Fruit fly (Drosophila melanogaster) whole organism, embryonic: ENCODE results near the gene CG31468.

ENCODE experiments used
- Adf1 ChIP-seq: fragments of 200-800 bp; sonication (Bioruptor generic); IDR thresholded peaks from 2 replicates; pipeline ENCODE4 v1.3.6; 2022; ENCODE audit warnings: missing biosample characterization, missing genetic modification characterization
- Antp ChIP-seq: fragments of 200-800 bp; sonication (Bioruptor generic); optimal IDR thresholded peaks from 3 replicates; lab custom pipeline; 2016; ENCODE audit warnings: missing biosample characterization, missing genetic modification characterization
- Atf3 ChIP-seq: fragments of 200-800 bp; sonication (Bioruptor generic); optimal IDR thresholded peaks from 3 replicates; lab custom pipeline; 2016; ENCODE audit warnings: missing biosample characterization, missing genetic modification characterization
- BEAF-32 ChIP-seq: fragments of 200-800 bp; sonication (Bioruptor generic); optimal IDR thresholded peaks from 3 replicates; lab custom pipeline; 2017; ENCODE audit warnings: missing biosample characterization, missing genetic modification characterization, mild to moderate bottlenecking, moderate library complexity, missing genetic modification reagents
- CG10209 ChIP-seq: fragments of 200-800 bp; sonication (Bioruptor generic); optimal IDR thresholded peaks from 3 replicates; lab custom pipeline; 2017; ENCODE audit warnings: missing biosample characterization, mild to moderate bottlenecking, missing genetic modification characterization, missing genetic modification reagents
- CG10543 ChIP-seq: fragments of 200-800 bp; sonication (Bioruptor generic); optimal IDR thresholded peaks from 3 replicates; lab custom pipeline; 2017; ENCODE audit warnings: missing biosample characterization, mild to moderate bottlenecking, missing genetic modification characterization, moderate library complexity
- CG12071 ChIP-seq: fragments of 200-800 bp; sonication (Bioruptor generic); optimal IDR thresholded peaks from 3 replicates; lab custom pipeline; 2018; ENCODE audit warnings: missing biosample characterization, mild to moderate bottlenecking, missing genetic modification characterization
- CG17612 ChIP-seq: fragments of 200-800 bp; sonication (Bioruptor generic); IDR thresholded peaks from 2 replicates; pipeline ENCODE4 v1.3.6; 2022; ENCODE audit warnings: missing biosample characterization, missing genetic modification characterization
- CG18764 ChIP-seq: fragments of 200-800 bp; sonication (Bioruptor generic); optimal IDR thresholded peaks from 3 replicates; lab custom pipeline; 2016; ENCODE audit warnings: missing biosample characterization, missing genetic modification characterization
- CG30431 ChIP-seq: fragments of 200-800 bp; sonication (Bioruptor generic); optimal IDR thresholded peaks from 2 replicates; lab custom pipeline; 2017; ENCODE audit warnings: missing biosample characterization, missing genetic modification characterization
- CG3995 ChIP-seq: fragments of 200-800 bp; sonication (Bioruptor generic); optimal IDR thresholded peaks from 3 replicates; lab custom pipeline; 2016; ENCODE audit warnings: missing biosample characterization, missing genetic modification characterization
- CG42726 ChIP-seq: fragments of 200-800 bp; sonication (Bioruptor generic); IDR thresholded peaks from 2 replicates; pipeline ENCODE4 v1.3.6; 2022; ENCODE audit warnings: missing biosample characterization, missing genetic modification characterization; ENCODE audit not compliant: partially characterized antibody
- CG4328 ChIP-seq: fragments of 200-800 bp; sonication (Bioruptor generic); optimal IDR thresholded peaks from 3 replicates; lab custom pipeline; 2017; ENCODE audit warnings: missing biosample characterization, missing genetic modification reagents, missing genetic modification characterization
- CG4707 ChIP-seq: fragments of 200-800 bp; sonication (Bioruptor generic); optimal IDR thresholded peaks from 2 replicates; lab custom pipeline; 2018; ENCODE audit warnings: missing biosample characterization, mild to moderate bottlenecking, missing genetic modification characterization, moderate library complexity
- CG4820 ChIP-seq: fragments of 200-800 bp; sonication (Bioruptor generic); optimal IDR thresholded peaks from 3 replicates; lab custom pipeline; 2016; ENCODE audit warnings: missing biosample characterization, missing genetic modification characterization
- CG4854 ChIP-seq: fragments of 200-800 bp; sonication (Bioruptor generic); optimal IDR thresholded peaks from 2 replicates; lab custom pipeline; 2016; ENCODE audit warnings: missing biosample characterization, missing genetic modification characterization, inconsistent platforms
- CG5245 ChIP-seq: fragments of 200-800 bp; sonication (Bioruptor generic); optimal IDR thresholded peaks from 3 replicates; lab custom pipeline; 2016; ENCODE audit warnings: missing biosample characterization, missing genetic modification characterization
- CG6175 ChIP-seq: fragments of 200-800 bp; sonication (Bioruptor generic); IDR thresholded peaks from 3 replicates; pipeline ENCODE4 v1.3.6; 2022; ENCODE audit warnings: missing biosample characterization, missing genetic modification characterization
- CG6254 ChIP-seq: fragments of 200-800 bp; sonication (Bioruptor generic); optimal IDR thresholded peaks from 3 replicates; lab custom pipeline; 2017; ENCODE audit warnings: mild to moderate bottlenecking, missing biosample characterization, missing genetic modification reagents, missing genetic modification characterization
- CG6689 ChIP-seq: fragments of 200-800 bp; sonication (Bioruptor generic); IDR thresholded peaks from 2 replicates; pipeline ENCODE4 v1.3.6; 2022; ENCODE audit warnings: missing biosample characterization, missing genetic modification characterization
- CG7928 ChIP-seq: fragments of 200-800 bp; sonication (Bioruptor generic); optimal IDR thresholded peaks from 2 replicates; lab custom pipeline; 2017; ENCODE audit warnings: missing biosample characterization, mild to moderate bottlenecking, missing genetic modification characterization
- CG8359 ChIP-seq: fragments of 200-800 bp; sonication (Bioruptor generic); optimal IDR thresholded peaks from 2 replicates; lab custom pipeline; 2017; ENCODE audit warnings: missing biosample characterization, mild to moderate bottlenecking, missing genetic modification characterization, borderline replicate concordance
- CG9876 ChIP-seq: fragments of 200-800 bp; sonication (Bioruptor generic); optimal IDR thresholded peaks from 2 replicates; lab custom pipeline; 2016; ENCODE audit warnings: missing biosample characterization, missing genetic modification characterization
- Camta ChIP-seq: fragments of 200-800 bp; sonication (Bioruptor generic); optimal IDR thresholded peaks from 2 replicates; lab custom pipeline; 2016; ENCODE audit warnings: missing biosample characterization, missing genetic modification characterization
- Dp ChIP-seq: fragments of 200-800 bp; sonication (Bioruptor generic); optimal IDR thresholded peaks from 2 replicates; lab custom pipeline; 2018; ENCODE audit warnings: missing biosample characterization, mild to moderate bottlenecking, missing genetic modification characterization, moderate library complexity
- Elba2 ChIP-seq: fragments of 200-800 bp; sonication (Bioruptor generic); optimal IDR thresholded peaks from 3 replicates; lab custom pipeline; 2016; ENCODE audit warnings: missing biosample characterization, missing genetic modification characterization
- Fer3 ChIP-seq: fragments of 200-800 bp; sonication (Bioruptor generic); optimal IDR thresholded peaks from 2 replicates; lab custom pipeline; 2018; ENCODE audit warnings: missing biosample characterization, mild to moderate bottlenecking, missing genetic modification characterization, moderate library complexity
- H15 ChIP-seq: fragments of 200-800 bp; sonication (Bioruptor generic); IDR thresholded peaks from 3 replicates; pipeline ENCODE4 v1.3.6; 2022; ENCODE audit warnings: missing biosample characterization, missing genetic modification characterization
- Hmr ChIP-seq: fragments of 200-800 bp; sonication (Bioruptor generic); optimal IDR thresholded peaks from 3 replicates; lab custom pipeline; 2017; ENCODE audit warnings: mild to moderate bottlenecking, missing biosample characterization, missing genetic modification reagents, missing genetic modification characterization
- Lhr ChIP-seq: fragments of 200-800 bp; sonication (Bioruptor generic); optimal IDR thresholded peaks from 3 replicates; lab custom pipeline; 2017; ENCODE audit warnings: mild to moderate bottlenecking, missing biosample characterization, missing genetic modification reagents, missing genetic modification characterization
- Meics ChIP-seq: fragments of 200-800 bp; sonication (Bioruptor generic); optimal IDR thresholded peaks from 2 replicates; lab custom pipeline; 2017; ENCODE audit warnings: missing biosample characterization, mild to moderate bottlenecking, missing genetic modification characterization
- TFAM ChIP-seq: fragments of 200-800 bp; sonication (Bioruptor generic); optimal IDR thresholded peaks from 2 replicates; lab custom pipeline; 2017; ENCODE audit warnings: missing biosample characterization, missing genetic modification characterization, inconsistent platforms
- Usf ChIP-seq: fragments of 200-800 bp; sonication (Bioruptor generic); optimal IDR thresholded peaks from 2 replicates; lab custom pipeline; 2017; ENCODE audit warnings: missing genotype, missing biosample characterization, missing genetic modification characterization
- ara ChIP-seq: fragments of 200-800 bp; sonication (Bioruptor generic); IDR thresholded peaks from 2 replicates; pipeline ENCODE4 v1.3.6; 2022; ENCODE audit warnings: missing biosample characterization, missing genetic modification characterization
- br ChIP-seq: fragments of >200 bp; optimal IDR thresholded peaks from 2 replicates; lab custom pipeline; 2017
- cato ChIP-seq: fragments of 200-800 bp; sonication (Bioruptor generic); optimal IDR thresholded peaks from 2 replicates; lab custom pipeline; 2016; ENCODE audit warnings: missing biosample characterization, missing genetic modification characterization, borderline replicate concordance
- da ChIP-seq: fragments of 200-800 bp; sonication (Bioruptor generic); optimal IDR thresholded peaks from 2 replicates; lab custom pipeline; 2016; ENCODE audit warnings: missing biosample characterization, missing genetic modification characterization
- dm ChIP-seq: fragments of 200-800 bp; sonication (Bioruptor generic); optimal IDR thresholded peaks from 3 replicates; lab custom pipeline; 2016; ENCODE audit warnings: missing biosample characterization, missing genetic modification characterization
- dysf ChIP-seq: fragments of 200-800 bp; sonication (Bioruptor generic); IDR thresholded peaks from 3 replicates; pipeline ENCODE4 v1.3.6; 2022; ENCODE audit warnings: missing biosample characterization, missing genetic modification characterization
- exex ChIP-seq: fragments of 200-800 bp; sonication (Bioruptor generic); optimal IDR thresholded peaks from 4 replicates; lab custom pipeline; 2018; ENCODE audit warnings: missing biosample characterization, mild to moderate bottlenecking, missing genetic modification characterization, moderate library complexity
- fd64A ChIP-seq: fragments of 200-800 bp; sonication (Bioruptor generic); optimal IDR thresholded peaks from 3 replicates; lab custom pipeline; 2018; ENCODE audit warnings: missing biosample characterization, mild to moderate bottlenecking, missing genetic modification characterization
- gce ChIP-seq: fragments of 200-800 bp; sonication (Bioruptor generic); IDR thresholded peaks from 3 replicates; pipeline ENCODE4 v1.3.6; 2022; ENCODE audit warnings: missing biosample characterization, missing genetic modification characterization
- gem ChIP-seq: fragments of 200-800 bp; sonication (Bioruptor generic); optimal IDR thresholded peaks from 2 replicates; lab custom pipeline; 2019; ENCODE audit warnings: missing biosample characterization, mild to moderate bottlenecking, missing genetic modification characterization, moderate library complexity
- her ChIP-seq: fragments of 200-800 bp; sonication (Bioruptor generic); optimal IDR thresholded peaks from 2 replicates; lab custom pipeline; 2016; ENCODE audit warnings: missing biosample characterization, missing genetic modification characterization
- lola ChIP-seq, 3 experiments: fragments of >200 bp in 2 of 3; fragments of 200-800 bp in 1 of 3; sonication (Bioruptor generic) in 1 of 3; optimal IDR thresholded peaks; 2 replicates each; lab custom pipeline; 2017 to 2019; ENCODE audit warnings: missing biosample characterization in 3 of 3, missing genetic modification characterization in 3 of 3, mild to moderate bottlenecking in 1 of 3, moderate library complexity in 1 of 3
- nmo ChIP-seq: fragments of 200-800 bp; sonication (Bioruptor generic); optimal IDR thresholded peaks from 2 replicates; lab custom pipeline; 2018; ENCODE audit warnings: missing biosample characterization, mild to moderate bottlenecking, missing genetic modification characterization, moderate library complexity
- oc ChIP-seq: fragments of 200-800 bp; sonication (Bioruptor generic); optimal IDR thresholded peaks from 2 replicates; lab custom pipeline; 2018; ENCODE audit warnings: missing biosample characterization, mild to moderate bottlenecking, missing genetic modification characterization, moderate library complexity
- phol ChIP-seq: fragments of 200-800 bp; sonication (Bioruptor generic); optimal IDR thresholded peaks from 3 replicates; lab custom pipeline; 2018; ENCODE audit warnings: missing biosample characterization, mild to moderate bottlenecking, missing genetic modification characterization, moderate library complexity
- slou ChIP-seq: fragments of 200-800 bp; sonication (Bioruptor generic); optimal IDR thresholded peaks from 3 replicates; lab custom pipeline; 2016; ENCODE audit warnings: missing biosample characterization, missing genetic modification characterization
- tio ChIP-seq: fragments of 200-800 bp; sonication (Bioruptor generic); optimal IDR thresholded peaks from 2 replicates; lab custom pipeline; 2017; ENCODE audit warnings: missing biosample characterization, missing genetic modification characterization, inconsistent platforms
- tx ChIP-seq: fragments of 200-800 bp; sonication (Bioruptor generic); optimal IDR thresholded peaks from 2 replicates; lab custom pipeline; 2016; ENCODE audit warnings: missing biosample characterization, missing genetic modification characterization

The CG31468 gene

dm6 chr3R:23679911-23680336 is 20.2 kb downstream of the CG31468 start, which contains the start of gene eIF3d1 (continued):
- no peak for TF ChIP-seq H15
- no peak for TF ChIP-seq br (lab: Kevin White, UChicago)
- no peak for TF ChIP-seq CG10209 (GFP tag; lab: Kevin White, UChicago)
- no peak for TF ChIP-seq Hmr (GFP tag; lab: Kevin White, UChicago)
- TF ChIP-seq cato (GFP tag; lab: Kevin White, UChicago): no peak
- TF ChIP-seq Elba2 (GFP tag; lab: Kevin White, UChicago): no peak
- no peak for TF ChIP-seq gce (GFP tag; lab: Robert Waterston, UW)
- TF ChIP-seq Meics (GFP tag; lab: Kevin White, UChicago): no peak
- TF ChIP-seq phol (tag; lab: Kevin White, UChicago): peak; percentile 57
- TF ChIP-seq CG8359 (GFP tag; lab: Kevin White, UChicago): no peak
- no peak for TF ChIP-seq Adf1 (GFP tag; lab: Robert Waterston, UW)
- no peak for TF ChIP-seq oc
- TF ChIP-seq CG9876: no peak
- no peak for TF ChIP-seq Atf3 (GFP tag; lab: Kevin White, UChicago)
- peak; percentile 73 for TF ChIP-seq Lhr (GFP tag; lab: Kevin White, UChicago)
- no peak for TF ChIP-seq CG12071 (GFP tag; lab: Kevin White, UChicago)
- TF ChIP-seq CG4820 (GFP tag; lab: Kevin White, UChicago): no peak
- no peak for TF ChIP-seq CG6689
- no peak for TF ChIP-seq slou (GFP tag; lab: Kevin White, UChicago)
- TF ChIP-seq lola (GFP tag; optimal IDR thresholded peaks at IDR 0.05; lab: Kevin White, UChicago): no peak
- TF ChIP-seq CG30431 (GFP tag; lab: Kevin White, UChicago): no peak
- no peak for TF ChIP-seq CG10543
- TF ChIP-seq BEAF-32: peak; percentile 60
- no peak for TF ChIP-seq CG17612 (GFP tag; lab: Robert Waterston, UW)
- peak; percentile 91 for TF ChIP-seq dm (GFP tag; lab: Kevin White, UChicago)
- no peak for TF ChIP-seq dysf (GFP tag; lab: Robert Waterston, UW)
- TF ChIP-seq tx (GFP tag; lab: Kevin White, UChicago): no peak
- TF ChIP-seq CG4707: no peak
- no peak for TF ChIP-seq TFAM (GFP tag; lab: Kevin White, UChicago)
- no peak for TF ChIP-seq Antp (GFP tag; lab: Kevin White, UChicago)
- no peak for TF ChIP-seq tio (GFP tag; lab: Kevin White, UChicago)
- no peak for TF ChIP-seq gem (tag; lab: Kevin White, UChicago)
- no peak for TF ChIP-seq CG4328 (GFP tag; lab: Kevin White, UChicago)
- TF ChIP-seq fd64A (GFP tag; lab: Kevin White, UChicago): no peak
- TF ChIP-seq CG3995 (GFP tag; lab: Kevin White, UChicago): no peak
- TF ChIP-seq CG7928 (GFP tag; lab: Kevin White, UChicago): no peak
- no peak for TF ChIP-seq exex (tag; lab: Kevin White, UChicago)
- TF ChIP-seq ara (GFP tag; lab: Robert Waterston, UW): no peak
- TF ChIP-seq nmo (GFP tag; lab: Kevin White, UChicago): peak; percentile 46
- TF ChIP-seq CG18764 (GFP tag; lab: Kevin White, UChicago): peak; percentile 10
- TF ChIP-seq CG4854 (GFP tag; lab: Kevin White, UChicago): no peak
- TF ChIP-seq Fer3 (tag; lab: Kevin White, UChicago): no peak
- no peak for TF ChIP-seq Camta (GFP tag; lab: Kevin White, UChicago)
- TF ChIP-seq Dp (GFP tag; lab: Kevin White, UChicago): peak; percentile 98
- TF ChIP-seq CG6254 (GFP tag; lab: Kevin White, UChicago): no peak
- no peak for TF ChIP-seq CG6175 (GFP tag; lab: Robert Waterston, UW)
- no peak for TF ChIP-seq her (GFP tag; lab: Kevin White, UChicago)
- TF ChIP-seq CG5245 (GFP tag; lab: Kevin White, UChicago): no peak
- no peak for TF ChIP-seq da (GFP tag; lab: Kevin White, UChicago)
- TF ChIP-seq CG42726: peak; percentile 5; the same call in 1 of the 2 replicates
- TF ChIP-seq Usf (GFP tag; lab: Kevin White, UChicago): no peak
